Worm (Caenorhabditis elegans): ENCODE results near the gene F22F7.12.

- TF ChIP-seq ceh-9 (tag; optimal IDR thresholded peaks at IDR 0.05), result no peak
- no peak for TF ChIP-seq nfya-1 (tag; optimal IDR thresholded peaks at IDR 0.05)
- TF ChIP-seq ceh-24 (tag; optimal IDR thresholded peaks at IDR 0.05), result no peak
- no peak for TF ChIP-seq fkh-10 (GFP tag; optimal IDR thresholded peaks at IDR 0.05)
- no peak for TF ChIP-seq ama-1 (optimal IDR thresholded peaks at IDR 0.05)
- TF ChIP-seq ceh-30 (tag; optimal IDR thresholded peaks at IDR 0.05), result no peak
- no peak for TF ChIP-seq rnt-1 (tag; optimal IDR thresholded peaks at IDR 0.05)
- no peak for TF ChIP-seq pag-3 (tag; optimal IDR thresholded peaks at IDR 0.05; ENCODE audit: borderline replicate concordance)
- no peak for TF ChIP-seq nhr-11 (tag; optimal IDR thresholded peaks at IDR 0.05)
- no peak for TF ChIP-seq lim-6 (tag; optimal IDR thresholded peaks at IDR 0.05)
- no peak for TF ChIP-seq ceh-45 (GFP tag; IDR thresholded peaks at IDR 0.05)
- no peak for TF ChIP-seq pqm-1 (tag; optimal IDR thresholded peaks at IDR 0.05)
Observed at ce11 chrV:2175242-2175641, 30.9 kb upstream of the F22F7.12 start, which contains the start of gene C45H4.18.
